Fruit fly (Drosophila melanogaster) Kc167 (cell line): ENCODE results near the gene CG7565.

Source experiments
- Myc ChIP-seq: fragments of >200 bp; optimal IDR thresholded peaks from 2 replicates; lab custom pipeline; 2017; ENCODE audit warnings: missing external identifiers
- Sin3A ChIP-seq: fragments of >200 bp; optimal IDR thresholded peaks from 2 replicates; lab custom pipeline; 2018; ENCODE audit warnings: missing external identifiers
- h ChIP-seq: fragments of >200 bp; optimal IDR thresholded peaks from 3 replicates; lab custom pipeline; 2018; ENCODE audit warnings: missing external identifiers
- insv ChIP-seq: fragments of >200 bp; optimal IDR thresholded peaks from 3 replicates; lab custom pipeline; 2018; ENCODE audit warnings: missing external identifiers
- psq ChIP-seq: fragments of >200 bp; optimal IDR thresholded peaks from 2 replicates; lab custom pipeline; 2017; ENCODE audit warnings: missing external identifiers
- ttk ChIP-seq: sonication (Bioruptor generic); optimal IDR thresholded peaks from 2 replicates; lab custom pipeline; 2017; ENCODE audit warnings: missing external identifiers

dm6 chr3L:8071192-8071591 is 20.4 kb downstream of the CG7565 start:
- no peak for TF ChIP-seq psq (lab: Kevin White, UChicago)
- TF ChIP-seq h (lab: Kevin White, UChicago) = no peak
- TF ChIP-seq insv = no peak
- no peak for TF ChIP-seq Sin3A
- no peak for TF ChIP-seq Myc (lab: Kevin White, UChicago)
- no peak for TF ChIP-seq ttk (lab: Kevin White, UChicago)
